Fruit fly (Drosophila melanogaster) Kc167 (cell line): Measurements from ENCODE around the gene CG9926.

Experiments
- Myc ChIP-seq: fragments of >200 bp; optimal IDR thresholded peaks from 2 replicates; lab custom pipeline; 2017; ENCODE audit warnings: missing external identifiers
- h ChIP-seq: fragments of >200 bp; optimal IDR thresholded peaks from 3 replicates; lab custom pipeline; 2018; ENCODE audit warnings: missing external identifiers

DNA sequence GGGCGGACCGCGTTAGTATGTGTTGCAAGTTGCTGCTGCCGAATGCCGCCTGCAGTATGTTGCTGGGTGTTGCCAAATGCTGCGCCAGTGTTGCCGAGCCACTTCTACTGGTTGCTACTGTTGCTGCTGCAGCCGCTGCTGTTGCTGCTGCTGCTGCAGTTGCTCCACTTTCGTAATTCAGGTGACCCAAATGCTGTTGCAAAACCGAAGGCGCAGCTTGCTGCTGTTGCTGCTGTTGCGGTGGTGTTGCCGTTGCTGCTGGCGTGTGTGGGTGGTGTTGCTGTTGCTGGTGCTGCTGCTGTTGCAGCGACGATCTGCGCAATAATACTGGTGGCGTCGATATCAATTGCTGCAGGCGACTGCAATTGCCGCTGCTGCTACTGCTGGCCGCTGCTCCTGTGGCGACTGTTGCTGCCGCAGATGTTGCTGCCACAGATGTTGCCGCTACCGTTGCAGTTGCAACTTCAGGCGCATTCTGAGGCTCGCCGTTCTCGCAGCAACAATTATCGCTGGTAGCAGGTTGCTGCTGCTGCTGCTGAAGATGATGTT, 31.4 kb upstream of the CG9926 start:
- no peak for TF ChIP-seq Myc (lab: Kevin White, UChicago)
- TF ChIP-seq h: no peak
